Worm (Caenorhabditis elegans): ENCODE results near the gene T05A8.3.

ce11 chrII:2766331-2766730 lies 49.1 kb upstream of the T05A8.3 start, which contains the start of gene F08D12.15:
- no peak for TF ChIP-seq dsc-1 (tag; optimal IDR thresholded peaks at IDR 0.05)
- TF ChIP-seq fkh-4 (tag; optimal IDR thresholded peaks at IDR 0.05; ENCODE audit: borderline replicate concordance), result no peak
- TF ChIP-seq lsy-2 (tag; optimal IDR thresholded peaks at IDR 0.05), result no peak
- TF ChIP-seq nhr-77 (tag; optimal IDR thresholded peaks at IDR 0.05), result no peak

Measured in whole organism, L1 larva.